Fruit fly (Drosophila melanogaster) whole organism, embryonic: ENCODE measurements around the gene Coa8.

Experiments
- ATbp ChIP-seq: fragments of 200-800 bp; sonication (Bioruptor generic); optimal IDR thresholded peaks from 2 replicates; lab custom pipeline; 2017; ENCODE audit warnings: missing biosample characterization, mild to moderate bottlenecking, missing genetic modification characterization, missing genetic modification reagents
- Atf6 ChIP-seq: fragments of 200-800 bp; sonication (Bioruptor generic); IDR thresholded peaks from 2 replicates; pipeline ENCODE4 v1.3.6; 2022; ENCODE audit warnings: missing biosample characterization, missing genetic modification characterization
- B-H2 ChIP-seq: fragments of 200-800 bp; sonication (Bioruptor generic); optimal IDR thresholded peaks from 2 replicates; lab custom pipeline; 2018; ENCODE audit warnings: missing biosample characterization, mild to moderate bottlenecking, missing genetic modification characterization
- Blimp-1 ChIP-seq: fragments of 200-800 bp; sonication (Bioruptor generic); optimal IDR thresholded peaks from 3 replicates; lab custom pipeline; 2018; ENCODE audit warnings: missing biosample characterization, missing genetic modification characterization, mild to moderate bottlenecking, moderate library complexity, missing genetic modification reagents
- BtbVII ChIP-seq: fragments of 200-800 bp; sonication (Bioruptor generic); optimal IDR thresholded peaks from 3 replicates; lab custom pipeline; 2017; ENCODE audit warnings: missing biosample characterization, mild to moderate bottlenecking, missing genetic modification characterization
- CG11696 ChIP-seq: fragments of 200-800 bp; sonication (Bioruptor generic); IDR thresholded peaks from 2 replicates; pipeline ENCODE4 v1.3.6; 2022; ENCODE audit warnings: missing biosample characterization, missing genetic modification characterization
- CG12769 ChIP-seq: fragments of 200-800 bp; sonication (Bioruptor generic); optimal IDR thresholded peaks from 2 replicates; lab custom pipeline; 2019; ENCODE audit warnings: missing biosample characterization, mild to moderate bottlenecking, missing genetic modification characterization, moderate library complexity
- CG13894 ChIP-seq: fragments of 200-800 bp; sonication (Bioruptor generic); optimal IDR thresholded peaks from 3 replicates; lab custom pipeline; 2018; ENCODE audit warnings: missing biosample characterization, mild to moderate bottlenecking, missing genetic modification characterization, moderate library complexity
- CG14050 ChIP-seq: fragments of 200-800 bp; sonication (Bioruptor generic); IDR thresholded peaks from 3 replicates; pipeline ENCODE4 v1.3.6; 2022; ENCODE audit warnings: missing biosample characterization, missing genetic modification characterization
- CG14860 ChIP-seq: fragments of 200-800 bp; sonication (Bioruptor generic); IDR thresholded peaks from 3 replicates; pipeline ENCODE4 v1.3.6; 2022; ENCODE audit warnings: missing biosample characterization, missing genetic modification characterization; ENCODE audit not compliant: partially characterized antibody
- CG16863 ChIP-seq: fragments of 200-800 bp; sonication (Bioruptor generic); optimal IDR thresholded peaks from 3 replicates; lab custom pipeline; 2016; ENCODE audit warnings: missing biosample characterization, missing genetic modification characterization
- CG17361 ChIP-seq: fragments of 200-800 bp; sonication (Bioruptor generic); IDR thresholded peaks from 3 replicates; pipeline ENCODE4 v1.3.6; 2022; ENCODE audit warnings: missing biosample characterization, missing genetic modification characterization
- CG2712 ChIP-seq: fragments of 200-800 bp; optimal IDR thresholded peaks from 3 replicates; lab custom pipeline; 2019; ENCODE audit warnings: missing biosample characterization, mild to moderate bottlenecking, missing genetic modification characterization, moderate library complexity
- CG31388 ChIP-seq: fragments of 200-800 bp; sonication (Bioruptor generic); optimal IDR thresholded peaks from 2 replicates; lab custom pipeline; 2016; ENCODE audit warnings: missing biosample characterization, missing genetic modification characterization
- CG33557 ChIP-seq: fragments of 200-800 bp; sonication (Bioruptor generic); optimal IDR thresholded peaks from 2 replicates; lab custom pipeline; 2019; ENCODE audit warnings: missing biosample characterization, mild to moderate bottlenecking, missing genetic modification characterization, moderate library complexity
- CG34224 ChIP-seq: fragments of 200-800 bp; sonication (Bioruptor generic); IDR thresholded peaks from 3 replicates; pipeline ENCODE4 v1.3.6; 2022; ENCODE audit warnings: missing biosample characterization, missing genetic modification characterization; ENCODE audit not compliant: partially characterized antibody
- CG4282 ChIP-seq: fragments of 200-800 bp; sonication (Bioruptor generic); optimal IDR thresholded peaks from 2 replicates; lab custom pipeline; 2016; ENCODE audit warnings: missing biosample characterization, missing genetic modification characterization
- CG4854 ChIP-seq: fragments of 200-800 bp; sonication (Bioruptor generic); optimal IDR thresholded peaks from 2 replicates; lab custom pipeline; 2016; ENCODE audit warnings: missing biosample characterization, missing genetic modification characterization, inconsistent platforms
- CG5953 ChIP-seq: fragments of 200-800 bp; sonication (Bioruptor generic); IDR thresholded peaks from 2 replicates; pipeline ENCODE4 v1.3.6; 2022; ENCODE audit warnings: missing biosample characterization, missing genetic modification characterization
- CG7372 ChIP-seq: fragments of 200-800 bp; sonication (Bioruptor generic); IDR thresholded peaks from 2 replicates; pipeline ENCODE4 v1.3.6; 2022; ENCODE audit warnings: missing biosample characterization, missing genetic modification characterization
- CG9932 ChIP-seq: fragments of 200-800 bp; sonication (Bioruptor generic); IDR thresholded peaks from 2 replicates; pipeline ENCODE4 v1.3.6; 2022; ENCODE audit warnings: missing biosample characterization, missing genetic modification characterization
- Dp ChIP-seq: fragments of 200-800 bp; sonication (Bioruptor generic); optimal IDR thresholded peaks from 2 replicates; lab custom pipeline; 2018; ENCODE audit warnings: missing biosample characterization, mild to moderate bottlenecking, missing genetic modification characterization, moderate library complexity
- GATAe ChIP-seq: fragments of 200-800 bp; sonication (Bioruptor generic); conservative IDR thresholded peaks from 2 replicates; pipeline ENCODE4 v1.3.6; 2022; ENCODE audit warnings: missing biosample characterization, missing genetic modification characterization
- HLHmδ ChIP-seq: fragments of 200-800 bp; sonication (Bioruptor generic); optimal IDR thresholded peaks from 2 replicates; lab custom pipeline; 2018; ENCODE audit warnings: missing biosample characterization, mild to moderate bottlenecking, missing genetic modification characterization, moderate library complexity
- Jarid2 ChIP-seq: fragments of 200-800 bp; sonication (Bioruptor generic); optimal IDR thresholded peaks from 3 replicates; lab custom pipeline; 2017; ENCODE audit warnings: mild to moderate bottlenecking, missing biosample characterization, missing genetic modification reagents, missing genetic modification characterization
- Lim3 ChIP-seq: fragments of 200-800 bp; sonication (Bioruptor generic); IDR thresholded peaks from 2 replicates; pipeline ENCODE4 v1.3.6; 2022; ENCODE audit warnings: missing biosample characterization, missing genetic modification characterization
- MBD-R2 ChIP-seq: fragments of 200-800 bp; sonication (Bioruptor generic); IDR thresholded peaks from 2 replicates; pipeline ENCODE4 v1.3.6; 2022; ENCODE audit warnings: missing biosample characterization, missing genetic modification characterization
- Med ChIP-seq: fragments of 200-800 bp; sonication (Bioruptor generic); peaks from one replicate; lab custom pipeline; 2016; ENCODE audit warnings: missing biosample characterization, missing genetic modification characterization, mild to moderate bottlenecking, inconsistent platforms, moderate library complexity
- Rfx ChIP-seq: fragments of 200-800 bp; sonication (Bioruptor generic); IDR thresholded peaks from 2 replicates; pipeline ENCODE4 v1.3.6; 2022; ENCODE audit warnings: missing biosample characterization, missing genetic modification characterization
- Scr ChIP-seq: fragments of 200-800 bp; sonication (Bioruptor generic); IDR thresholded peaks from 2 replicates; pipeline ENCODE4 v1.3.6; 2022; ENCODE audit warnings: missing biosample characterization, missing genetic modification characterization; ENCODE audit not compliant: partially characterized antibody
- Sox102F ChIP-seq: fragments of 200-800 bp; sonication (Bioruptor generic); optimal IDR thresholded peaks from 2 replicates; lab custom pipeline; 2018; ENCODE audit warnings: missing biosample characterization, mild to moderate bottlenecking, missing genetic modification characterization, moderate library complexity
- abd-A ChIP-seq: fragments of 200-800 bp; sonication (Bioruptor generic); optimal IDR thresholded peaks from 3 replicates; lab custom pipeline; 2019; ENCODE audit warnings: missing biosample characterization, mild to moderate bottlenecking, missing genetic modification characterization, moderate library complexity
- bigmax ChIP-seq: fragments of 200-800 bp; sonication (Bioruptor generic); optimal IDR thresholded peaks from 2 replicates; lab custom pipeline; 2018; ENCODE audit warnings: missing biosample characterization, mild to moderate bottlenecking, missing genetic modification characterization
- bsh ChIP-seq, 2 experiments: fragments of 200-800 bp; sonication (Bioruptor generic); optimal IDR thresholded peaks; 2 replicates each; lab custom pipeline; 2017 to 2018; ENCODE audit warnings: mild to moderate bottlenecking in 2 of 2, missing biosample characterization in 2 of 2, missing genetic modification characterization in 2 of 2, moderate library complexity in 1 of 2
- cas ChIP-seq: fragments of 200-800 bp; sonication (Bioruptor generic); IDR thresholded peaks from 2 replicates; pipeline ENCODE4 v1.3.6; 2022; ENCODE audit warnings: missing biosample characterization, missing genetic modification characterization
- chm ChIP-seq: fragments of 200-800 bp; sonication (Bioruptor generic); IDR thresholded peaks from 2 replicates; pipeline ENCODE4 v1.3.6; 2022; ENCODE audit warnings: missing biosample characterization, missing genetic modification characterization
- disco-r ChIP-seq: fragments of 200-800 bp; sonication (Bioruptor generic); optimal IDR thresholded peaks from 2 replicates; lab custom pipeline; 2016; ENCODE audit warnings: missing biosample characterization, missing genetic modification characterization
- dmrt99B ChIP-seq: fragments of 200-800 bp; sonication (Bioruptor generic); optimal IDR thresholded peaks from 2 replicates; lab custom pipeline; 2018; ENCODE audit warnings: missing biosample characterization, mild to moderate bottlenecking, missing genetic modification characterization, moderate library complexity
- eyg ChIP-seq: fragments of 200-800 bp; sonication (Bioruptor generic); optimal IDR thresholded peaks from 3 replicates; lab custom pipeline; 2016; ENCODE audit warnings: missing biosample characterization, missing genetic modification characterization
- fu2 ChIP-seq: fragments of 200-800 bp; sonication (Bioruptor generic); optimal IDR thresholded peaks from 2 replicates; lab custom pipeline; 2016; ENCODE audit warnings: missing biosample characterization, missing genetic modification characterization
- insv ChIP-seq, 2 experiments: fragments of 200-800 bp; sonication (Bioruptor generic); optimal IDR thresholded peaks; 3 replicates each; lab custom pipeline; 2016 to 2018; ENCODE audit warnings: missing biosample characterization in 2 of 2, missing genetic modification characterization in 2 of 2
- klu ChIP-seq: fragments of 200-800 bp; sonication (Bioruptor generic); IDR thresholded peaks from 2 replicates; pipeline ENCODE4 v1.3.6; 2022; ENCODE audit warnings: missing biosample characterization, missing genetic modification characterization
- mirr ChIP-seq: fragments of 200-800 bp; sonication (Bioruptor generic); optimal IDR thresholded peaks from 3 replicates; lab custom pipeline; 2018; ENCODE audit warnings: missing biosample characterization, mild to moderate bottlenecking, missing genetic modification characterization
- org-1 ChIP-seq: fragments of 200-800 bp; sonication (Bioruptor generic); optimal IDR thresholded peaks from 2 replicates; lab custom pipeline; 2017; ENCODE audit warnings: missing biosample characterization, missing genetic modification characterization
- pzg ChIP-seq: fragments of 200-800 bp; sonication (Bioruptor generic); optimal IDR thresholded peaks from 3 replicates; lab custom pipeline; 2018; ENCODE audit warnings: missing biosample characterization, mild to moderate bottlenecking, missing genetic modification characterization, moderate library complexity
- sens-2 ChIP-seq: fragments of 200-800 bp; sonication (Bioruptor generic); IDR thresholded peaks from 2 replicates; pipeline ENCODE4 v1.3.6; 2022; ENCODE audit warnings: missing biosample characterization, missing genetic modification characterization
- sim ChIP-seq: fragments of 200-800 bp; sonication (Bioruptor generic); IDR thresholded peaks from 2 replicates; pipeline ENCODE4 v1.3.6; 2022; ENCODE audit warnings: missing biosample characterization, missing genetic modification characterization
- sima ChIP-seq: fragments of 200-800 bp; sonication (Bioruptor generic); optimal IDR thresholded peaks from 2 replicates; lab custom pipeline; 2016; ENCODE audit warnings: missing biosample characterization, missing genetic modification characterization
- sr ChIP-seq: fragments of 200-800 bp; sonication (Bioruptor generic); IDR thresholded peaks from 3 replicates; pipeline ENCODE4 v1.3.6; 2022; ENCODE audit warnings: missing biosample characterization, missing genetic modification characterization
- unpg ChIP-seq: fragments of 200-800 bp; sonication (Bioruptor generic); optimal IDR thresholded peaks from 3 replicates; lab custom pipeline; 2018; ENCODE audit warnings: missing biosample characterization, mild to moderate bottlenecking, missing genetic modification characterization, moderate library complexity
- wdn ChIP-seq: fragments of 200-800 bp; sonication (Bioruptor generic); IDR thresholded peaks from 2 replicates; pipeline ENCODE4 v1.3.6; 2022; ENCODE audit warnings: missing biosample characterization, missing genetic modification characterization
- zfh2 ChIP-seq: fragments of 200-800 bp; sonication (Bioruptor generic); optimal IDR thresholded peaks from 2 replicates; lab custom pipeline; 2016; ENCODE audit warnings: missing biosample characterization, missing genetic modification characterization

Coa8 gene

DNA sequence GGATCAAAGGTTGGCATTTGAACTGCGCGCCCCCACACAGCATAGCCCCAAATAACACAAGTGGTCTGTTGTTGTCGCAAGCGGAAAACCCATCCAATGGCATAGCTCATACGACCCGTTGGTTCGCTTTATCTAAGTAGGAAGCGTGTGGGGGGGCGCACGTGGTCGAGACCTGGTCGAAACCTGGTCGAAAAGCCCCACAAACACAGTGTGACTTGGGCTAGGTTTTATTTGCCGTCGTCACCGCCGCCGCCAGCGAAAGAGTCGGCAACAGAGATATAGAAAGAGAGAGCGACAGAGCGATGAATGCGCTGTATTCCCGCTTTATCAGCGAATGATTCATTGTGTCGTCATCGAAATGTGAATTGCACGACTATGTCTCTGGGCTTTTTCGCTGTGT is 37.2 kb upstream of the Coa8 start (continued):
- TF ChIP-seq CG4854 (no peak), sens-2 (GFP tag; lab: Robert Waterston, UW) (no peak), Dp (GFP tag; lab: Kevin White, UChicago) (no peak), cas (GFP tag; lab: Robert Waterston, UW) (no peak), CG14050 (no peak), Blimp-1 (peak; percentile 22), HLHmδ (GFP tag; lab: Kevin White, UChicago) (no peak), CG34224 (no peak), CG2712 (tag; lab: Kevin White, UChicago) (no peak), CG5953 (GFP tag; lab: Robert Waterston, UW) (no peak), CG4282 (GFP tag; lab: Kevin White, UChicago) (no peak), dmrt99B (no peak), disco-r (GFP tag; lab: Kevin White, UChicago) (no peak), bsh (GFP tag; optimal IDR thresholded peaks at IDR 0.05; lab: Kevin White, UChicago) (no peak), BtbVII (GFP tag; lab: Kevin White, UChicago) (peak; percentile 35), eyg (GFP tag; lab: Kevin White, UChicago) (no peak), Jarid2 (GFP tag; lab: Kevin White, UChicago) (no peak), Atf6 (GFP tag; lab: Robert Waterston, UW) (no peak), sima (GFP tag; lab: Kevin White, UChicago) (no peak), GATAe (GFP tag; lab: Robert Waterston, UW) (no peak), sr (GFP tag; lab: Robert Waterston, UW) (peak; percentile 44; the same call in 1 of the 3 replicates), CG9932 (GFP tag; lab: Robert Waterston, UW) (no peak), B-H2 (GFP tag; lab: Kevin White, UChicago) (no peak), zfh2 (GFP tag; lab: Kevin White, UChicago) (no peak), sim (GFP tag; lab: Robert Waterston, UW) (no peak), CG13894 (peak; percentile 55), CG7372 (no peak), Scr (no peak), ATbp (GFP tag; lab: Kevin White, UChicago) (no peak), CG12769 (peak; percentile 82), bigmax (GFP tag; lab: Kevin White, UChicago) (no peak), Med (GFP tag; lab: Kevin White, UChicago) (peak; percentile 87), CG16863 (GFP tag; lab: Kevin White, UChicago) (no peak), pzg (GFP tag; lab: Kevin White, UChicago) (no peak), CG11696 (no peak), abd-A (tag; lab: Kevin White, UChicago) (peak; percentile 10), klu (GFP tag; lab: Robert Waterston, UW) (no peak), CG14860 (GFP tag; lab: Robert Waterston, UW) (no peak), fu2 (no peak), MBD-R2 (GFP tag; lab: Robert Waterston, UW) (no peak), CG31388 (GFP tag; lab: Kevin White, UChicago) (no peak), insv (GFP tag; optimal IDR thresholded peaks at IDR 0.05; lab: Kevin White, UChicago) (no peak), CG17361 (no peak), Rfx (no peak), CG33557 (no peak), mirr (GFP tag; lab: Kevin White, UChicago) (peak; percentile 33), chm (no peak), unpg (GFP tag; lab: Kevin White, UChicago) (no peak), Sox102F (GFP tag; lab: Kevin White, UChicago) (no peak), wdn (GFP tag; lab: Robert Waterston, UW) (no peak), Lim3 (GFP tag; lab: Robert Waterston, UW) (no peak), org-1 (no peak)
